Fruit fly (Drosophila melanogaster) S2 (cell line): Measurements from ENCODE around the gene CG32201.

Experiments
- CG8478 ChIP-seq: fragments of >200 bp; optimal IDR thresholded peaks from 2 replicates; lab custom pipeline; 2018
- CTCF ChIP-seq, 2 experiments: fragments of >200 bp; optimal IDR thresholded peaks; 2 replicates each; lab custom pipeline; 2018

dm6 chr3L:18588387-18588786 lies 21.0 kb upstream of the CG32201 start, which contains the start of gene CG7271:
- TF ChIP-seq CTCF (optimal IDR thresholded peaks at IDR 0.05; lab: Kevin White, UChicago) (no peak), CG8478 (lab: Kevin White, UChicago) (no peak)
